Worm (Caenorhabditis elegans): Measurements from ENCODE around the gene Y39B6A.13.

DNA sequence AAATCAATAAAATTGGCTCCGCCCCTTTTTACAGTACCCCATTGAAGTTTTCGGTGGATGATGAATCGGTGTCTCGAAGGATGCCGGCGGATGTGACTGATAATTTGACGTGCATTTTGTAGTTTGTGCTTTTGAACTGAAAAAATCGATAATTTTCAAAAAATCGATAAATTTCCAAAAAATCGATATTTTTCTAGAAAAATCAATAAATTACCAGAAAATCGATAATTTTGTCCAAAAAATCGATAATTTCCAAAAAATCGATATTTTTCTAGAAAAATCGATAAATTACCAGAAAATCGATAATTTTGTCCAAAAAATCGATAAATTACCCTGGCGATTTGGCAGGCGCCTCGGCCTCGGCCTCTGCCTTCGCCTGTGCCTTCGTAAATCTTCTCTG lies 19.7 kb downstream of the Y39B6A.13 start:
- TF ChIP-seq ets-4 (tag; optimal IDR thresholded peaks at IDR 0.05) (no peak), nhr-11 (tag; optimal IDR thresholded peaks at IDR 0.05) (no peak), hlh-13 (GFP tag; optimal IDR thresholded peaks at IDR 0.05) (no peak), sox-4 (tag; optimal IDR thresholded peaks at IDR 0.05) (no peak), hlh-15 (tag; optimal IDR thresholded peaks at IDR 0.05) (no peak), dve-1 (tag; optimal IDR thresholded peaks at IDR 0.05) (no peak), C38D4.7 (GFP tag; optimal IDR thresholded peaks at IDR 0.05) (no peak), ceh-2 (tag; optimal IDR thresholded peaks at IDR 0.05) (no peak), tbx-2 (tag; optimal IDR thresholded peaks at IDR 0.05) (no peak), fax-1 (tag; optimal IDR thresholded peaks at IDR 0.05) (no peak)
